Fruit fly (Drosophila melanogaster): Measurements from ENCODE around the gene dsb.

The dsb gene

dm6 chr3L:1880692-1881091, 29.3 kb downstream of the dsb start (continued):
- TF ChIP-seq abd-A (tag; optimal IDR thresholded peaks at IDR 0.05) (no peak), CG14441 (GFP tag; IDR thresholded peaks at IDR 0.05) (peak; percentile 73), CG13123 (GFP tag; optimal IDR thresholded peaks at IDR 0.05) (no peak), Ptx1 (GFP tag; IDR thresholded peaks at IDR 0.05) (peak; percentile 62), B-H1 (GFP tag; IDR thresholded peaks at IDR 0.05) (peak; percentile 25; the same call in 2 of the 3 replicates), esg (GFP tag; conservative IDR thresholded peaks at IDR 0.05) (peak; percentile 27; the same call in 1 of the 2 replicates), CG6791 (GFP tag; IDR thresholded peaks at IDR 0.05; ENCODE audit: partially characterized antibody) (no peak), CG4820 (GFP tag; optimal IDR thresholded peaks at IDR 0.05) (peak; percentile 25), CG11696 (GFP tag; IDR thresholded peaks at IDR 0.05) (peak; percentile 63; the same call in 1 of the 2 replicates), CG17359 (tag; optimal IDR thresholded peaks at IDR 0.05) (peak; percentile 51), Sry-δ (GFP tag; optimal IDR thresholded peaks at IDR 0.05) (no peak), br (optimal IDR thresholded peaks at IDR 0.05) (no peak), CG2129 (GFP tag; IDR thresholded peaks at IDR 0.05; ENCODE audit: partially characterized antibody) (no peak), ro (GFP tag; IDR thresholded peaks at IDR 0.05) (0 out of 2 replicates have a peak, but pooled peaks have one; percentile 13), crol (GFP tag; IDR thresholded peaks at IDR 0.05) (no peak), Doc2 (GFP tag; IDR thresholded peaks at IDR 0.05) (no peak), HLH54F (GFP tag; optimal IDR thresholded peaks at IDR 0.05) (no peak), E2f1 (GFP tag; IDR thresholded peaks at IDR 0.05) (0 out of 2 replicates have a peak, but pooled peaks have one; percentile 21), croc (GFP tag; conservative IDR thresholded peaks at IDR 0.05) (0 out of 3 replicates have a peak, but pooled peaks have one; percentile 14), CG33557 (GFP tag; optimal IDR thresholded peaks at IDR 0.05) (no peak), CG31224 (GFP tag; IDR thresholded peaks at IDR 0.05) (peak; percentile 55; the same call in 1 of the 2 replicates), Ada2b (GFP tag; IDR thresholded peaks at IDR 0.05) (peak; percentile 70), Kr (GFP tag; optimal IDR thresholded peaks at IDR 0.05) (no peak), prd (optimal IDR thresholded peaks at IDR 0.05) (no peak), prd (GFP tag; IDR thresholded peaks at IDR 0.05) (peak; percentile 49; the same call in 1 of the 3 replicates), aop (GFP tag; IDR thresholded peaks at IDR 0.05) (0 out of 2 replicates have a peak, but pooled peaks have one; percentile 3), ERR (GFP tag; optimal IDR thresholded peaks at IDR 0.05) (no peak), dysf (GFP tag; IDR thresholded peaks at IDR 0.05) (peak; percentile 75), Nf-YA (GFP tag; IDR thresholded peaks at IDR 0.05) (peak; percentile 54), fd102C (GFP tag; optimal IDR thresholded peaks at IDR 0.05) (no peak), CG4424 (GFP tag; optimal IDR thresholded peaks at IDR 0.05) (no peak), Optix (GFP tag; IDR thresholded peaks at IDR 0.05) (no peak), Deaf1 (tag; optimal IDR thresholded peaks at IDR 0.05) (no peak), PHDP (tag; optimal IDR thresholded peaks at IDR 0.05) (no peak), dan (GFP tag; IDR thresholded peaks at IDR 0.05) (no peak), CG15011 (GFP tag; optimal IDR thresholded peaks at IDR 0.05) (no peak), CG5180 (GFP tag; optimal IDR thresholded peaks at IDR 0.05) (no peak), ato (GFP tag; IDR thresholded peaks at IDR 0.05; ENCODE audit: partially characterized antibody) (no peak), onecut (GFP tag; IDR thresholded peaks at IDR 0.05) (peak; percentile 35; the same call in 1 of the 2 replicates), knrl (GFP tag; IDR thresholded peaks at IDR 0.05; ENCODE audit: partially characterized antibody) (no peak), HLH3B (GFP tag; IDR thresholded peaks at IDR 0.05) (peak; percentile 62; the same call in 1 of the 2 replicates), yki (optimal IDR thresholded peaks at IDR 0.05) (no peak), ttk (GFP tag; IDR thresholded peaks at IDR 0.05) (peak; percentile 50; the same call in 1 of the 2 replicates), CG6854 (GFP tag; optimal IDR thresholded peaks at IDR 0.05) (no peak), ranshi (GFP tag; IDR thresholded peaks at IDR 0.05) (peak; percentile 72), CG10959 (GFP tag; IDR thresholded peaks at IDR 0.05) (no peak), fd96Cb (tag; optimal IDR thresholded peaks at IDR 0.05) (peak; percentile 33), CG6765 (GFP tag; optimal IDR thresholded peaks at IDR 0.05) (no peak), ase (GFP tag; IDR thresholded peaks at IDR 0.05) (peak; percentile 59; the same call in 1 of the 3 replicates), repo (GFP tag; optimal IDR thresholded peaks at IDR 0.05) (no peak), CG6813 (GFP tag; optimal IDR thresholded peaks at IDR 0.05) (peak; percentile 19), caup (GFP tag; optimal IDR thresholded peaks at IDR 0.05; ENCODE audit: severe bottlenecking) (peak; percentile 19)

Data from whole organism, embryonic.